Fruit fly (Drosophila melanogaster): ENCODE results near the gene GluRIB.

Gene GluRIB

DNA sequence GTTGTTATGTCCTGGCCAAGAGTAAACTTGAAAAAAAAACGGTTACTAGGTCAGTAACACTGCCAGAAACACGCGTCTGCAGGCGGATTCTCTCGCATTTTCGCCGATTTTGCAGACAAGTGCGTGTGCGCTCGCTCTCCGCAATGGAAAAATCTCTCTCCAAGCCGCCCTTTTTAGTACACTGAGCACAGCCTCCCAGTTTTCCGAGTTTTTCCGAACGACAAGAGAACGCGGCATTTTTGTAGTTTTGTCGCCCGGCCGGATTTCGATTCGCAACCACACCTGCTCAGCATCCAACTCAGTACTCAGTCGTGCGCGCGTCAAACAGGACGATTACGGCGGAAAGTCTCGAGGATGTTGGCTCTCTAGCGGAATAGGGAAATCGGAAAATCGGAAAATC, at the start of gene GluRIB:
Gene GluRIB, plus strand, starts transcription at position 301 of the 400 bp plus-strand sequence.
- no peak for TF ChIP-seq CTCF (optimal IDR thresholded peaks at IDR 0.05)
- no peak for TF ChIP-seq CG8478 (optimal IDR thresholded peaks at IDR 0.05)

DNA sequence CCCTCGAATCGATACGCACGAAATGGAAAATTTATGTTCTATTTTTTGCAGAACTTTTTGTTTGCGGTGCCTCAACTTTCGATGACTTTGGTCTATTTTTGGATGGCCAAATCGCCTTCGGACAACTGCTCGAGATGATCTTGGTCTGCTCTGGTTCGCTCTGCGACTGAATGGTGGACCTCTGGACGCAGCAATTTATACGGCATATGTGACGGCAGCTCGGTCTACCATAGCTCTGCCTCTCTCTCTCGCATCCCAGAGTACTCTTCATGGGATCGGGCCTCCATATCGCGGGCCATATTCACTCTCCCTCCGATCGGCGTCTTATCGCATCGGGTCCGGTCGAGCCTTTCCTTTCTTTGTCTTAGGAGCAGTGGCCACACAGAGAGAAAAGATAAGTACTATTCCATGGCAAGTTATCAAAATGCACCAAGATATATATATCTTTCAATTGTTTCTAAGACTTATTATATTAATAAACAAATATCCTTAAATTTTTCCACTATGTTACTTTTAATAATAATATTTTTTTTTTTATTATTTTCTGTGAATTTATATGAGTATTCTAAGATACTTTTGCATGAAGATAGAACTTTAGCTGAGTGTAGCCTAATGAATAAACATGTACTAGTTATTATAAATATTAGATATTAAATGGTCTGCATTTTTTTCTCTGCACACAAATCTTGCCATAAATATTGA, 42.9 kb upstream of the GluRIB start, which contains the start of gene Slc45-1:
Gene Slc45-1, minus strand, starts transcription at position 150 of the 702 bp plus-strand sequence.
- TF ChIP-seq CG8478 (optimal IDR thresholded peaks at IDR 0.05) (no peak), CTCF (optimal IDR thresholded peaks at IDR 0.05) (no peak)

dm6 chr3L:9209665-9210064, 42.1 kb upstream of the GluRIB start:
- TF ChIP-seq CG8478 (optimal IDR thresholded peaks at IDR 0.05): no peak
- no peak for TF ChIP-seq CTCF (optimal IDR thresholded peaks at IDR 0.05)

DNA sequence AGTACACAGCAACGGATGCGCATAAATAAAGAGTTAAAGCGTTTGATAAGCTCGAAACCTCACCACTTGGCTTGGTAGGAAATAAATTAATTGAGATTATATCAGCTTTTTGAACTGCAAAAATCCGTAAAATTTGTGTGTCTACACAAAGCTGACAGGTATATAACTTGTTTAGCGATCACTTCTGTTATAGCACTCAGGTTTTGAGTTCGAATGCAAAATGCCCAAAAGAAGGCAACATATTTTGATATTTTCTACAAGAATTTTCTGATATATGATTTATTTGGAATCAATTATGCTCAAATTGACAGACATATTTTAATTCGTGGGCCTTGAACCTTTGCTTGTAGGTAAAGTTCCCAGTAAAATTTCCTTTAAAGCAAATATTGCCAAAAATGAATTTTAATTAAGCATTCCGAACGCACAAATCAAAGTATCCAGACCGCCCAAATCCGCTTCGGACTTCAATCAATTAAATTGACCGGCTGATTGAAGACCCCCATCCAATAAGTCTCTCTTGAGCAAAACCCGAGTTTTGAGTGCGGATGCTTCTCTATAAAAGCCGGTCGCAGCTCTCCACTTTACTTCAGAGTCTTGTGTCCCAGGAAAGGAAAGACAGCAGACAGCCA, 40.4 kb upstream of the GluRIB start, which contains the start of gene CG4476:
Gene CG4476, plus strand, starts transcription at position 579 of the 629 bp plus-strand sequence.
- no peak for TF ChIP-seq CTCF (optimal IDR thresholded peaks at IDR 0.05)
- no peak for TF ChIP-seq CG8478 (optimal IDR thresholded peaks at IDR 0.05)

DNA sequence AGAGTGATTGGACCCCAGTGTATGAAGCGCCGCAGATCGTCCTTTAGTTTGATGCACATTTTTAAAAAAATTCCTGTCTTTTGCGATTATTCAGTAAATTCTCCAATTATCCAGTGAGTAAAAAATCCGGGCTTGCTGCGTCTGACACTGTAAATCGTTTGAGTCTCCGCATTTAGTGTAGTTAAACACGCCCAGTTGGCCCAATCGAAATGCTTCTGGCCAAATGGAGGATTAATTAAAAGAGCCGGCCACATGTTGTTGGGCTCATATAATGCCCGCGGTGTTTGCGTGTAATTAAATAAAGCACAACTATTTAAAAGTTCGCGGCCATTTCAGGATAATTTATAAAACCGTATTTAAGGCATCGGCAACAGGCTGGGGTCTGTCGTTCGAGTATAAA, 15.2 kb upstream of the GluRIB start, which contains the start of gene CG4483:
Gene CG4483, minus strand, starts transcription at position 101 of the 400 bp plus-strand sequence.
- TF ChIP-seq CG8478 (optimal IDR thresholded peaks at IDR 0.05) (no peak), CTCF (optimal IDR thresholded peaks at IDR 0.05) (no peak)

- no peak for TF ChIP-seq CG8478 (optimal IDR thresholded peaks at IDR 0.05)
- TF ChIP-seq CTCF (optimal IDR thresholded peaks at IDR 0.05): no peak
Measured at dm6 chr3L:9249925-9250324, 1.9 kb upstream of the GluRIB start, which contains the start of gene CG4477. CG4477 (plus strand) TSS chr3L:9250225.

DNA sequence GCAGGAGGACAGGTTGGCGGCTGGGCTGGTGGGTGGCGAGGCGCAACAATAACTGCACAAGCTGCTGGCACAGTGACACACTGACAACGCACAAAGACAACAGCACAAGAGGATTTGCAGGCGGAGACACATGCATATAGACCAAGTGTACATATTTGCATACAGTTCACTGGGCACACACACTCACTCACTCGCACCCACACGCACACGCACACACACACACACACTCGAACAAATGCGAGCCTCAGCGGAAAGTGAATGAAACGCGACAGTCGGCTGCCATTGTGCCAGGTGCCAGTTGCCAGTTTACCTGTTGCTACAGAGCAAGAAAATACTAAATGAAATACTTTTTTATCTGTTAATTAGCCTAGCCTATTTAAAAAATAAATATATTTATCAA, 3.4 kb downstream of the GluRIB start:
- TF ChIP-seq CG8478 (optimal IDR thresholded peaks at IDR 0.05): no peak
- TF ChIP-seq CTCF (optimal IDR thresholded peaks at IDR 0.05): no peak

DNA sequence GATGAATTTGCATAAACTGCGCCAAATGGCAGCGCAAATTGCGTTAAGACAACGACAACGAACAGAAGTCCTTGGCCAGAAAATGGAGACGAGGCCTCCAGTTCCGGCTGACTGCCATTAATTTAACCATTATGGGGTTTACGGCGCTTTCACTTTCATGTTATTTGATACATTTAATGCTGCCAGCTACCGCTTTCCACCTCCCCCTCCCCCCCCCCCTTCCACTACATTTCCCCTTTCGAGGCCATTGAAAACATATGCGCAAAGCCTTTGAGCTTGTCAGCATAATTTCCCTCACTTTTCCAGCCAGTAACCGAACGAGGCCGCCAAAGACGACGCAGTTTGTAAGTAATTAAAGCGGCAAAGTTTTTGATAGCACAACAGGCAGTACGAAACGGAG, 10.5 kb downstream of the GluRIB start:
- TF ChIP-seq CG8478 (optimal IDR thresholded peaks at IDR 0.05) (no peak), CTCF (optimal IDR thresholded peaks at IDR 0.05) (no peak)

DNA sequence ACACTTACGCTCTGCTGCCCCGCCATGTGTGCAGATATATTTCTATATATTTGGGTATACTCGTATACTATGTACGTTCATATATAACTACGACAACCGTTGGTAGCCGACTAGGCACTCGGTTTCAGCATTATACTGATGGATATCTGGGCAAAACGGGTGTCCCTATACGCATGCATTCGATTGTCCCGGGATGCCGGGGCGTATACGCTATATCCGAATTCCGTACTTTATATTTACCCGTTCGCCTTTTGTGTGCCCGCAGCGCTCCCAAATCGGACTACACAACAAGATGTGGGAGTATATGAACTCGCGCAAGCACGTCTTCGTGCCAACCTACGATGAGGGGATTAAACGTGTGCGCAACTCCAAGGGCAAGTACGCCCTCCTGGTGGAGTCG, 32.0 kb downstream of the GluRIB start:
- TF ChIP-seq CTCF (optimal IDR thresholded peaks at IDR 0.05) (no peak), CG8478 (optimal IDR thresholded peaks at IDR 0.05) (no peak)

- TF ChIP-seq CTCF (optimal IDR thresholded peaks at IDR 0.05) (no peak), CG8478 (optimal IDR thresholded peaks at IDR 0.05) (no peak)
Measured at dm6 chr3L:9304393-9304792, 52.6 kb downstream of the GluRIB start.

DNA sequence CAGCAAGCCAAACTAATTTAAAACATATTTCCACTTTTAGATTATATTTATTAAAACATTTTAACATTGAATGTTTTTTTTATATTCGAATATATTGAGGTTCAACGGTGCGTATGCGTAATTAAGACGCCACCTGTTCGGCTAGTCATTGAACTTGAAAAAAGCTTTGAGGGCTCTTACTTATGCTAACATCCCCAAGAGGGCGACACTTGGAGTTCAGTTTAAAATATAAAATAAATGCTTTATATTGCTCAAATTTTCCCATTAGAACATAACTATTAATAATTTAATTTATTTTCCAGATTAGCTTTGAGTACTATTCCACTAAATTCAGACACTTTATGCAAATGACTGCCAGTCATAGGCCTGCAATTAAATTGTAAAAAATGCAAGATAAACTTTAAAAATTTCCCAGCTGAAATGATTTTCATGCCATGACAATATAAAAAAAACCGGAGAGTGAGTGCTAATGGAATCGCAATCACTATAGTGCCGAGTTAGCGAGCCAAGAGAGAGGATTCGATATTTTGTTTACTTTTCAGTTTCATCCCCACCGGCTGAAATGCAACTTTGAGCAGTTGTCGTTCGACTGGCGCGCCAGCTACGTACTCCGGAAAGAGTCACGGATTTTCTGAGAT, 82.1 kb downstream of the GluRIB start, which contains the start of gene PGRP-LA:
Gene PGRP-LA, plus strand, starts transcription at position 588 of the 638 bp plus-strand sequence.
- no peak for TF ChIP-seq CG8478 (optimal IDR thresholded peaks at IDR 0.05)
- peak in 1 of 2 experiments; percentile 14 for TF ChIP-seq CTCF (optimal IDR thresholded peaks at IDR 0.05)

DNA sequence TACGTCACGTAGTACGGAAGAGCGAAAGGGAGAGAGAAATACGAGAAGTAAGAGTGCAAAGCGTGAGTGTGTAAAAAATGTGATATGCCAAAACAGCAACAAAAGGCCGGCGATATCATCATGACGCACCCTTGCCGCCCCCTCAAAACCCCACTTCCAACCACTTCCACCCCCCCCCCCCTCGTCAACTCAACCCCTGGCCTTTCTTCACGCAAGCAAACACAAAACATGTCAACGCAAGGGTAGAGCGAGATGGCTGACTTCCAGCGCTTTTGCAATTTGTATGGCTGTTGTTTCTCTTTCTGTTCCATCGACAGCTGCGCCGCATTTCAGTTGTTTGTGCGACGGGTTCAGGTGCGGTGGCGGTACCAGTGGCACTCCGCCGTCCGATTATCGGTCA, 83.9 kb downstream of the GluRIB start:
- TF ChIP-seq CTCF (optimal IDR thresholded peaks at IDR 0.05) (no peak), CG8478 (optimal IDR thresholded peaks at IDR 0.05) (no peak)

- TF ChIP-seq CG8478 (optimal IDR thresholded peaks at IDR 0.05) (no peak), CTCF (optimal IDR thresholded peaks at IDR 0.05) (no peak)
Measured at dm6 chr3L:9337942-9338468, 86.2 kb downstream of the GluRIB start.

Measured in S2 (cell line).